Fruit fly (Drosophila melanogaster): Measurements from ENCODE around the gene Rala.

The Rala gene

DNA sequence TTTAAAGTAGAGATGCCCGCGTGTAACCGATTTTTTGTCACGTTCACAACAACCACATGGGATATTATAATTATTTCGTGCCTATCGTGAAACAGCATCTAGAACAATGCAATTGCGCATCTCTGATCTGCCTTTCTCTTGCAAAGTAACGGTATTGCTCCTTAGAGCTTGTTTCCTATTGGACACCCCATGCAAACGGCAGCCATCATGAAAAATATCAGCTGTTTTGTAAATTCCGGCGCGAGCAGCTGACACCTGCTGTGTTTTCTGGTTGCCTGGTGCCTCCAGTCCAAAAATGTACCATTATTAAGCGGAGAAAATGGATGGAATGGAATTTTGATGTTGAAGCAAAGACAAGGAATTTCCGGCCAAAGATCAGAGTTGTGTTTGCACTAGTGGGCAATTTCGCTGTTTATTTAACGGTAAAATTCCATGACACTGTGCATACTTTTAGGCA is 15.2 kb downstream of the Rala start (continued):
- no peak for TF ChIP-seq Ssrp (tag; optimal IDR thresholded peaks at IDR 0.05)
- TF ChIP-seq CG7786 (GFP tag; optimal IDR thresholded peaks at IDR 0.05), result no peak
- peak; percentile 24 for TF ChIP-seq CG1233 (GFP tag; optimal IDR thresholded peaks at IDR 0.05)
- peak; percentile 29 for TF ChIP-seq CG2712 (tag; optimal IDR thresholded peaks at IDR 0.05)
- peak in 1 of 2 experiments; percentile 73 for TF ChIP-seq crp (GFP tag; optimal IDR thresholded peaks at IDR 0.05)
- no peak for TF ChIP-seq HHEX (GFP tag; optimal IDR thresholded peaks at IDR 0.05)
- TF ChIP-seq Hmx (GFP tag; optimal IDR thresholded peaks at IDR 0.05), result no peak
- TF ChIP-seq CG8281 (tag; optimal IDR thresholded peaks at IDR 0.05), result peak; percentile 0
- TF ChIP-seq Hr78 (GFP tag; optimal IDR thresholded peaks at IDR 0.05), result no peak
- peak; percentile 36; the same call in 1 of the 2 replicates for TF ChIP-seq nerfin-2 (GFP tag; IDR thresholded peaks at IDR 0.05; ENCODE audit: partially characterized antibody)
- no peak for TF ChIP-seq CG12299 (tag; optimal IDR thresholded peaks at IDR 0.05)
- TF ChIP-seq ara (GFP tag; IDR thresholded peaks at IDR 0.05), result no peak
- no peak for TF ChIP-seq emc (GFP tag; optimal IDR thresholded peaks at IDR 0.05)
- TF ChIP-seq CG13624 (GFP tag; optimal IDR thresholded peaks at IDR 0.05), result no peak
- peak; percentile 13 for TF ChIP-seq wek (GFP tag; optimal IDR thresholded peaks at IDR 0.05)
- TF ChIP-seq Elba2 (GFP tag; optimal IDR thresholded peaks at IDR 0.05), result peak; percentile 100
- no peak for TF ChIP-seq ham (GFP tag; IDR thresholded peaks at IDR 0.05)
- TF ChIP-seq CG12155 (GFP tag; optimal IDR thresholded peaks at IDR 0.05), result no peak
- peak; percentile 27 for TF ChIP-seq CG14710 (tag; optimal IDR thresholded peaks at IDR 0.05)
- TF ChIP-seq gsb-n (tag; optimal IDR thresholded peaks at IDR 0.05), result peak; percentile 48
- no peak for TF ChIP-seq BtbVII (GFP tag; optimal IDR thresholded peaks at IDR 0.05)
- TF ChIP-seq dm (GFP tag; optimal IDR thresholded peaks at IDR 0.05), result no peak
- no peak for TF ChIP-seq E2f1 (GFP tag; IDR thresholded peaks at IDR 0.05)
- TF ChIP-seq CG17361 (GFP tag; IDR thresholded peaks at IDR 0.05), result 0 out of 3 replicates have a peak, but pooled peaks have one; percentile 13
- TF ChIP-seq CG9609 (GFP tag; optimal IDR thresholded peaks at IDR 0.05), result no peak
- TF ChIP-seq bsh (GFP tag; optimal IDR thresholded peaks at IDR 0.05), result peak in 1 of 2 experiments; percentile 17
- TF ChIP-seq rib (GFP tag; IDR thresholded peaks at IDR 0.05), result no peak
- TF ChIP-seq unc-4 (GFP tag; IDR thresholded peaks at IDR 0.05; ENCODE audit: partially characterized antibody), result peak; percentile 69
- peak in 1 of 3 experiments; percentile 9 for TF ChIP-seq lola (GFP tag; optimal IDR thresholded peaks at IDR 0.05)
- peak; percentile 8 for TF ChIP-seq CG10543 (GFP tag; optimal IDR thresholded peaks at IDR 0.05)
- TF ChIP-seq CG15073 (GFP tag; optimal IDR thresholded peaks at IDR 0.05), result no peak
- TF ChIP-seq CG10462 (GFP tag; optimal IDR thresholded peaks at IDR 0.05), result peak; percentile 83
- peak in 1 of 2 experiments; percentile 7 for TF ChIP-seq dpn (GFP tag; optimal IDR thresholded peaks at IDR 0.05)
- peak; percentile 84 for TF ChIP-seq kni (GFP tag; optimal IDR thresholded peaks at IDR 0.05)
- TF ChIP-seq Doc3 (GFP tag; IDR thresholded peaks at IDR 0.05; ENCODE audit: partially characterized antibody), result peak; percentile 85
- no peak for TF ChIP-seq tio (GFP tag; optimal IDR thresholded peaks at IDR 0.05)
- no peak for TF ChIP-seq Dek (tag; optimal IDR thresholded peaks at IDR 0.05)
- TF ChIP-seq CG3163 (GFP tag; optimal IDR thresholded peaks at IDR 0.05), result no peak
- TF ChIP-seq CrebB (tag; optimal IDR thresholded peaks at IDR 0.05), result peak; percentile 37
- peak; percentile 35 for TF ChIP-seq MTF-1 (GFP tag; optimal IDR thresholded peaks at IDR 0.05; ENCODE audit: borderline replicate concordance)
